Fruit fly (Drosophila melanogaster): ENCODE measurements around the gene CG14384.

Gene CG14384

DNA sequence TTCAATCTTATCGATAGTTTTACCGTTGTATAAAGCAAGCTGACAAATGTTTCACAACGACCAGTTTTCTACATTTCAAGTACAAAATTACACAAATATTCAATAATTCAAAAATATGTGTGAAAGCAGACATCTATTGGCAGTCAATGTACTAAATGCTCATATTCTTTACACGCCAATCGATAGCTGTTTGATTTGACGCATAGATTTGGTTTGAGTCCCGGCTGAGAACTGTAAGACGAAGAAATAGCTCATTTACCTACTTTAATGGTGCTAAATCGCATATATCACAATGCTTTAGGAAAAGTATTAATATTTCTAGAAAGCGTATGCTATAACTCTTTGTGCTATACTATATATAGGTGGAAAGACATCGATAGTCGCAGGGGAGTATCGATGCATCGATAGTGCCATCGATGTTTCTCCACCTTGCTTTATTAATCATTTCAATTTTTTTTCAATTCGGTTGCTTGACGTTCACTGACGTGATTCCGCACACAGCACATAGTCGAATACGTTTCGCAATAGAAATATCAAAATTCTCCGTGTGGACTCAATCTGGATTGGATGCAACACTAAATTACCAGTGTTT, 13.2 kb upstream of the CG14384 start, which contains the start of gene Paip2 (continued):
- peak; percentile 43 for TF ChIP-seq HmgZ (tag; optimal IDR thresholded peaks at IDR 0.05)
- no peak for TF ChIP-seq gcm2 (GFP tag; optimal IDR thresholded peaks at IDR 0.05)
- TF ChIP-seq schlank (tag; optimal IDR thresholded peaks at IDR 0.05) = no peak
- no peak for TF ChIP-seq CG9817 (tag; optimal IDR thresholded peaks at IDR 0.05)
- no peak for TF ChIP-seq CG7271 (tag; optimal IDR thresholded peaks at IDR 0.05)
- no peak for TF ChIP-seq ac (GFP tag; optimal IDR thresholded peaks at IDR 0.05)
- TF ChIP-seq CG12236 (GFP tag; optimal IDR thresholded peaks at IDR 0.05) = no peak
- TF ChIP-seq gro (GFP tag; optimal IDR thresholded peaks at IDR 0.05) = no peak
- peak; percentile 15 for TF ChIP-seq grau (tag; optimal IDR thresholded peaks at IDR 0.05)
- peak; percentile 99 for TF ChIP-seq Scr (GFP tag; IDR thresholded peaks at IDR 0.05; ENCODE audit: partially characterized antibody)
- TF ChIP-seq ERR (GFP tag; optimal IDR thresholded peaks at IDR 0.05) = no peak
- TF ChIP-seq CG42726 (GFP tag; IDR thresholded peaks at IDR 0.05; ENCODE audit: partially characterized antibody) = peak; percentile 83
- TF ChIP-seq CG9215 (GFP tag; IDR thresholded peaks at IDR 0.05) = no peak
- no peak for TF ChIP-seq Max (GFP tag; optimal IDR thresholded peaks at IDR 0.05)
- no peak for TF ChIP-seq fd3F (GFP tag; optimal IDR thresholded peaks at IDR 0.05)
- no peak for TF ChIP-seq GATAe (GFP tag; conservative IDR thresholded peaks at IDR 0.05)
- TF ChIP-seq usp (GFP tag; optimal IDR thresholded peaks at IDR 0.05) = no peak
- TF ChIP-seq MESR4 (GFP tag; optimal IDR thresholded peaks at IDR 0.05) = peak; percentile 78
- no peak for TF ChIP-seq CG34422 (GFP tag; IDR thresholded peaks at IDR 0.05)
- no peak for TF ChIP-seq D (optimal IDR thresholded peaks at IDR 0.05)
- TF ChIP-seq D (GFP tag; optimal IDR thresholded peaks at IDR 0.05) = no peak
- TF ChIP-seq D19A (tag; optimal IDR thresholded peaks at IDR 0.05) = peak; percentile 23
- TF ChIP-seq B-H2 (GFP tag; optimal IDR thresholded peaks at IDR 0.05) = no peak
- 0 out of 2 replicates have a peak, but pooled peaks have one; percentile 19 for TF ChIP-seq CG31441 (GFP tag; IDR thresholded peaks at IDR 0.05)
- no peak for TF ChIP-seq da (GFP tag; optimal IDR thresholded peaks at IDR 0.05)
- no peak for TF ChIP-seq CG11696 (GFP tag; IDR thresholded peaks at IDR 0.05)
- TF ChIP-seq Lim3 (GFP tag; IDR thresholded peaks at IDR 0.05) = no peak
- peak; percentile 46 for TF ChIP-seq CG4617 (GFP tag; optimal IDR thresholded peaks at IDR 0.05; ENCODE audit: borderline replicate concordance)
- TF ChIP-seq CG30431 (GFP tag; optimal IDR thresholded peaks at IDR 0.05) = no peak
- TF ChIP-seq CG10462 (GFP tag; optimal IDR thresholded peaks at IDR 0.05) = no peak
- TF ChIP-seq CG11093 (GFP tag; IDR thresholded peaks at IDR 0.05) = no peak
- peak; percentile 2 for TF ChIP-seq CG18262 (tag; optimal IDR thresholded peaks at IDR 0.05)
- no peak for TF ChIP-seq CG14441 (GFP tag; IDR thresholded peaks at IDR 0.05)
- peak; percentile 44 for TF ChIP-seq CG34376 (GFP tag; optimal IDR thresholded peaks at IDR 0.05)
- TF ChIP-seq NFAT (GFP tag; IDR thresholded peaks at IDR 0.05) = no peak
- TF ChIP-seq Bteb2 (GFP tag; optimal IDR thresholded peaks at IDR 0.05) = no peak
- TF ChIP-seq CG18599 (GFP tag; optimal IDR thresholded peaks at IDR 0.05) = no peak
- no peak for TF ChIP-seq CG11695 (GFP tag; IDR thresholded peaks at IDR 0.05)
- peak; percentile 8 for TF ChIP-seq Hr3 (GFP tag; optimal IDR thresholded peaks at IDR 0.05)
- TF ChIP-seq pb (GFP tag; optimal IDR thresholded peaks at IDR 0.05) = no peak
- peak; percentile 97 for TF ChIP-seq bbx (GFP tag; IDR thresholded peaks at IDR 0.05; ENCODE audit: partially characterized antibody)
- TF ChIP-seq CG1233 (GFP tag; optimal IDR thresholded peaks at IDR 0.05) = no peak
- TF ChIP-seq CG13123 (GFP tag; optimal IDR thresholded peaks at IDR 0.05) = no peak
- no peak for TF ChIP-seq sim (GFP tag; IDR thresholded peaks at IDR 0.05)
- peak; percentile 64 for TF ChIP-seq phol (tag; optimal IDR thresholded peaks at IDR 0.05)
- no peak for TF ChIP-seq CG17612 (GFP tag; IDR thresholded peaks at IDR 0.05)
- TF ChIP-seq knrl (GFP tag; IDR thresholded peaks at IDR 0.05; ENCODE audit: partially characterized antibody) = peak; percentile 99
- TF ChIP-seq CG4328 (GFP tag; optimal IDR thresholded peaks at IDR 0.05) = no peak
- TF ChIP-seq CG8359 (GFP tag; optimal IDR thresholded peaks at IDR 0.05; ENCODE audit: borderline replicate concordance) = no peak
- TF ChIP-seq CG11085 (GFP tag; IDR thresholded peaks at IDR 0.05) = no peak
- TF ChIP-seq gcm (GFP tag; optimal IDR thresholded peaks at IDR 0.05) = no peak

Measured in whole organism, embryonic.